Worm (Caenorhabditis elegans): ENCODE measurements around the gene F53A2.9.
A peak's percentile ranks its signal among the peaks of the same experiment; 100 is the strongest.

The F53A2.9 gene

ce11 chrIII:13377249-13377648 lies 18.1 kb upstream of the F53A2.9 start (continued):
- no peak for TF ChIP-seq mab-5 (tag; optimal IDR thresholded peaks at IDR 0.05)
- TF ChIP-seq elt-1 (tag; optimal IDR thresholded peaks at IDR 0.05), result no peak
- no peak for TF ChIP-seq lin-13 (GFP tag; optimal IDR thresholded peaks at IDR 0.05)
- TF ChIP-seq peb-1 (tag; optimal IDR thresholded peaks at IDR 0.05), result no peak
- TF ChIP-seq ceh-16 (tag; optimal IDR thresholded peaks at IDR 0.05), result no peak
- no peak for TF ChIP-seq nhr-77 (tag; optimal IDR thresholded peaks at IDR 0.05)
- peak; percentile 52 for TF ChIP-seq crh-2 (tag; optimal IDR thresholded peaks at IDR 0.05)
- no peak for TF ChIP-seq ztf-1 (GFP tag; conservative IDR thresholded peaks at IDR 0.05)
- no peak for TF ChIP-seq alr-1 (tag; optimal IDR thresholded peaks at IDR 0.05)
- TF ChIP-seq gmeb-1 (tag; optimal IDR thresholded peaks at IDR 0.05), result peak; percentile 24
- peak; percentile 36 for TF ChIP-seq lin-11 (tag; optimal IDR thresholded peaks at IDR 0.05)
- no peak for TF ChIP-seq snpc-4 (tag; optimal IDR thresholded peaks at IDR 0.05)
- TF ChIP-seq lsy-2 (tag; optimal IDR thresholded peaks at IDR 0.05), result peak; percentile 8 to 67
- no peak for TF ChIP-seq egl-27 (tag; optimal IDR thresholded peaks at IDR 0.05)
- TF ChIP-seq ZK546.5 (tag; optimal IDR thresholded peaks at IDR 0.05), result no peak
- no peak for TF ChIP-seq aly-2 (tag; optimal IDR thresholded peaks at IDR 0.05)
- TF ChIP-seq Y55F3AM.14 (GFP tag; optimal IDR thresholded peaks at IDR 0.05), result no peak
- TF ChIP-seq R02D3.7 (tag; optimal IDR thresholded peaks at IDR 0.05), result no peak
- no peak for TF ChIP-seq ztf-4 (tag; optimal IDR thresholded peaks at IDR 0.05)
- no peak for TF ChIP-seq nhr-21 (tag; optimal IDR thresholded peaks at IDR 0.05)

DNA sequence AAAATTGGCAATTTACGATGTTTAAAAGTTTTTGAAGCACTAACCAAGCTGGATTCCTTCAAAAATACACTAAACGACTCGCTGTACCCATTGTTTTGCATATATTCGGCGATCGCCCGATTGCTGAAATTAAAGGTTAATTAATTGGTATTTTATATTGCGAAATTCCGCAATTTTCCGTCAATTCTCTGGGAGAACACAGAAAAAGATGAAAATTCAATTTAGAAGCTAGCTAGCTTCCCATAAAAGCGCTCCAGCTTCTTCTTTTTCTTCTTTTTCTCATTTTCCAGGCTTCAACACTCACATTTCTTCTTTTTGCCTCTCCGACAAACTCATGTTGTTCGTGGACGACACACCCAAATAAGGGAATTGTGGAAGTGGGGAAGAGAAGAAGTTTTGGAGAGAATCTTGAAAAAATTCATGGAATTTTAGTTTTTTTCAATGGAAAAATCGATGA lies 17.2 kb upstream of the F53A2.9 start, which contains the start of gene lis-1:
Gene lis-1 (minus strand): TSS at position 407 of the 457 bp plus-strand sequence.
- TF ChIP-seq lsy-2 (tag; optimal IDR thresholded peaks at IDR 0.05) (peak in 1 of 2 experiments; percentile 46), mbf-1 (tag; optimal IDR thresholded peaks at IDR 0.05) (no peak)

DNA sequence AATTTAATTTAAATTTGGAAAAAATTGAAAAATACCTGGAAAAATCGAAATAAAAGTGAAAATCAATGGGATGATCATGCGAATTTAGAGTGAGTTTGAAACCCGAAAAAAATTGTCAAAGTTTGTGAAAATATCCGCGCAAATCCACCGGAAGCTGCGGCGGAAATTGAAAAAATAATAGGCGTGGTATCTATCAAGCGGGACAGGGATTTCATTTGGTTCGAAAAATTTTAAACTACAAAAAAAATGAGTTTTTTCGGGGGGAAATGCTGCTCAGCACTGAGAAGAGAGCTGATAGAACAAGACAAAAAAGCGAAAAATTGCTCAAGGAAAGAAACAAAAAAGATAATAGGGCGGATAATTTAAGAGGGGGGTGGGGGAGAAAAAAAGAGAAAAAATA lies 11.8 kb upstream of the F53A2.9 start, which contains the start of gene T03F6.9:
Gene T03F6.9 (minus strand): TSS at position 101 of the 400 bp plus-strand sequence.
- no peak for TF ChIP-seq blmp-1 (tag; optimal IDR thresholded peaks at IDR 0.05; ENCODE audit: insufficient read depth)
- TF ChIP-seq lin-13 (GFP tag; optimal IDR thresholded peaks at IDR 0.05), result no peak
- TF ChIP-seq nhr-129 (tag; optimal IDR thresholded peaks at IDR 0.05), result no peak
- TF ChIP-seq mdl-1 (tag; optimal IDR thresholded peaks at IDR 0.05), result no peak
- no peak for TF ChIP-seq crh-2 (tag; optimal IDR thresholded peaks at IDR 0.05)
- no peak for TF ChIP-seq sma-9 (GFP tag; optimal IDR thresholded peaks at IDR 0.05)
- TF ChIP-seq sma-9 (tag; optimal IDR thresholded peaks at IDR 0.05), result no peak
- TF ChIP-seq ceh-82 (tag; optimal IDR thresholded peaks at IDR 0.05), result no peak

DNA sequence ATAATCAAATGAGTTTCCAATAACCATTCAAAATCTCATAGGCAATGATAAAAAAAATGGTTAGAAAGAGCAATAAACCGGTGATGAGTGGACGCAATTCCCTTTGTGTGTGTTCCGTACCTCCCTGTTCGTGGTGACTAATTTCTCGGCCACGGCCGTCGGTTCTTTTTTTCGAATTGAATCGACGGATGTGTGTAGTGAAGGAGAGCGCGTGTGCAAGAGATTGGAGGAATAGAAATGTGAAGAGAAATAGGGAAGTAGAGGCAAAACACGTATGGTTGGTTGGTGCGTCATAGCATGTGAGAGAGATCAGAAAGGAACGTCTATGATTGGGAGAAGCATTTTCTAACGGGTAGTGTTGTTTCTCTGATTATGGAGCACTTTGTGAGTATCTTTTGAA lies 691 bp upstream of the F53A2.9 start:
- peak; percentile 37 for TF ChIP-seq sma-9 (GFP tag; optimal IDR thresholded peaks at IDR 0.05)
- TF ChIP-seq sma-9 (tag; optimal IDR thresholded peaks at IDR 0.05), result no peak
- peak; percentile 16 for TF ChIP-seq lin-13 (GFP tag; optimal IDR thresholded peaks at IDR 0.05)
- TF ChIP-seq ceh-82 (tag; optimal IDR thresholded peaks at IDR 0.05), result no peak
- TF ChIP-seq blmp-1 (tag; optimal IDR thresholded peaks at IDR 0.05; ENCODE audit: insufficient read depth), result no peak
- peak in 1 of 2 experiments; percentile 65 for TF ChIP-seq lsy-2 (tag; optimal IDR thresholded peaks at IDR 0.05)
- peak; percentile 32 for TF ChIP-seq nhr-21 (tag; optimal IDR thresholded peaks at IDR 0.05)
- TF ChIP-seq nhr-129 (tag; optimal IDR thresholded peaks at IDR 0.05), result peak; percentile 74
- peak; percentile 21 for TF ChIP-seq lin-11 (tag; optimal IDR thresholded peaks at IDR 0.05)
- peak; percentile 56 for TF ChIP-seq nhr-25 (tag; optimal IDR thresholded peaks at IDR 0.05)
- peak; percentile 5 to 23 for TF ChIP-seq mdl-1 (tag; optimal IDR thresholded peaks at IDR 0.05)
- TF ChIP-seq C34F6.9 (tag; optimal IDR thresholded peaks at IDR 0.05), result peak; percentile 86
- peak; percentile 99 for TF ChIP-seq fos-1 (tag; optimal IDR thresholded peaks at IDR 0.05)
- no peak for TF ChIP-seq mbf-1 (tag; optimal IDR thresholded peaks at IDR 0.05)
- peak; percentile 59 for TF ChIP-seq unc-55 (GFP tag; optimal IDR thresholded peaks at IDR 0.05)
- TF ChIP-seq nhr-237 (tag; optimal IDR thresholded peaks at IDR 0.05), result no peak
- peak; percentile 25 for TF ChIP-seq crh-2 (tag; optimal IDR thresholded peaks at IDR 0.05)
- TF ChIP-seq Y55F3AM.14 (GFP tag; optimal IDR thresholded peaks at IDR 0.05), result no peak

DNA sequence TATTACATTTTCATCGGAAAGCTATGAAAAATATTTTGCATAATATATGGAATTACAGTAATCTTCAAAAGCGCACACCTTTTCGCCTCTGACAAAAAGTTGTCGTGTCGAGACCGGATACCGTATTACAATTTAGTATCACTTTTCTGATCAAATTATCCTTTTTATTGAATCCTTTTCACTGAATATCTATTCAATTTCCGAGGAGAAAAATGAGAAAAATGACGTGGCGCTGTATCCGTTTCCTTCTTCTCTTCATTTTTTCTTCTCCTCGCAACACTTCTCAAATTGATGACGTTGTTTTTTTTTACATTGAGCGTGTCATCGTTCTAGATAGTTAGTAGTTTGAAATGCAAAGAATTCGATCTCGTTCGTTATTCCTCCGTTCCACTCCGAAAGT lies 8.2 kb downstream of the F53A2.9 start:
- no peak for TF ChIP-seq ztf-1 (GFP tag; conservative IDR thresholded peaks at IDR 0.05)
- no peak for TF ChIP-seq R02D3.7 (tag; optimal IDR thresholded peaks at IDR 0.05)
- no peak for TF ChIP-seq aly-2 (tag; optimal IDR thresholded peaks at IDR 0.05)
- TF ChIP-seq sem-4 (tag; optimal IDR thresholded peaks at IDR 0.05), result no peak
- TF ChIP-seq nhr-11 (tag; optimal IDR thresholded peaks at IDR 0.05), result no peak
- TF ChIP-seq nhr-21 (tag; optimal IDR thresholded peaks at IDR 0.05), result no peak
- no peak for TF ChIP-seq C34F6.9 (tag; optimal IDR thresholded peaks at IDR 0.05)
- no peak for TF ChIP-seq snpc-4 (tag; optimal IDR thresholded peaks at IDR 0.05)
- TF ChIP-seq unc-39 (tag; optimal IDR thresholded peaks at IDR 0.05), result no peak
- no peak for TF ChIP-seq F13H6.1 (tag; optimal IDR thresholded peaks at IDR 0.05)
- TF ChIP-seq crh-2 (tag; optimal IDR thresholded peaks at IDR 0.05), result peak; percentile 76
- TF ChIP-seq dmd-4 (tag; optimal IDR thresholded peaks at IDR 0.05), result no peak
- no peak for TF ChIP-seq mdl-1 (tag; optimal IDR thresholded peaks at IDR 0.05)
- TF ChIP-seq gmeb-1 (tag; optimal IDR thresholded peaks at IDR 0.05), result no peak
- TF ChIP-seq lsy-2 (tag; optimal IDR thresholded peaks at IDR 0.05), result peak in 1 of 2 experiments; percentile 47
- TF ChIP-seq sma-3 (GFP tag; optimal IDR thresholded peaks at IDR 0.05), result no peak
- peak; percentile 4 for TF ChIP-seq unc-55 (GFP tag; optimal IDR thresholded peaks at IDR 0.05)
